Worm (Caenorhabditis elegans) whole organism, late embryonic: ENCODE data around the gene sri-34.

ENCODE experiments used
- lin-11 ChIP-seq: fragments of 200-800 bp; sonication (Bioruptor generic); optimal IDR thresholded peaks from 2 replicates; lab custom pipeline; 2018; ENCODE audit warnings: mild to moderate bottlenecking, missing genetic modification characterization, missing compliant biosample characterization
- mec-3 ChIP-seq: sonication (generic microtip); optimal IDR thresholded peaks from 2 replicates; lab custom pipeline; 2016; ENCODE audit warnings: borderline replicate concordance, missing genetic modification characterization, missing compliant biosample characterization
- ref-2 ChIP-seq: sonication (generic microtip); optimal IDR thresholded peaks from 2 replicates; lab custom pipeline; 2016; ENCODE audit warnings: missing genetic modification characterization, missing compliant biosample characterization

DNA sequence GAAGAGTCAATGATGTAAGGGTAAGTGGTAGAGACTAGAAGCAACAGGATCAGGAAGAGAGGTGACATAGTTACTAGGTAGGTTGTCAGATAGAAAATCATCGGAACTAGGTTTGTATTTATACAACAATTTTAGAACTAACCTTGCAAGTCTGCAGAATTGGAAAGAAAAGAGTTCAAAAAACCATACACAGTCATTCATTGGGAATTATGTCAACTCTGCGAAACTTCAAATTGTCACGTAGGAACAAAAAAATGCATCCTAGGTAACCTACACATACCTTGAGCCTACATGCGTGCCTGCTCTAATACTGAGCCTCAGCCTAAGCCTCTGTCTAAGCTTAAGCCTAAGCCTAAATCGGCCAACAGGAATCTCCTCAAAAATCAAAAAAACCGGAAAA lies 32.5 kb downstream of the sri-34 start, which contains the start of gene ins-19:
- TF ChIP-seq ref-2 (tag; lab: Kevin White, UChicago) (no peak), lin-11 (tag; lab: Kevin White, UChicago) (no peak), mec-3 (tag; lab: Kevin White, UChicago) (no peak)
